Worm (Caenorhabditis elegans): ENCODE data around the gene sek-6.

- TF ChIP-seq klf-2 (GFP tag; conservative IDR thresholded peaks at IDR 0.05) = no peak
- TF ChIP-seq flt-1 (GFP tag; IDR thresholded peaks at IDR 0.05) = no peak
- no peak for TF ChIP-seq ref-1 (GFP tag; conservative IDR thresholded peaks at IDR 0.05)
- TF ChIP-seq med-1 (GFP tag; optimal IDR thresholded peaks at IDR 0.05; ENCODE audit: insufficient read depth) = no peak
- no peak for TF ChIP-seq ztf-23 (GFP tag; IDR thresholded peaks at IDR 0.05)
- no peak for TF ChIP-seq T22C8.4 (GFP tag; IDR thresholded peaks at IDR 0.05)
- TF ChIP-seq cog-1 (tag; optimal IDR thresholded peaks at IDR 0.05) = no peak
Measured at ce11 chrX:10049160-10049559, 18.2 kb downstream of the sek-6 start, which contains the start of gene gnrr-3.

All from whole organism, midembryonic.